In genomic region chr3R:9877153-9878025, dm6 we compare ENCODE assay signal across 2 fruit fly cellular contexts.
A peak's percentile ranks its signal among the peaks of the same experiment; 100 is the strongest.
TF ChIP-seq lines count a peak whose summit lies in the region.

No protein-coding gene starts in this region.

TF ChIP-seq in whole organism, embryonic, 481 proteins besides CTCF, POLR2A, EP300 and RAD21 (continued from another document):
- TF ChIP-seq CG4617 (GFP tag; optimal IDR thresholded peaks at IDR 0.05; lab: Kevin White, UChicago; ENCODE audit: borderline replicate concordance) (no peak), psq (GFP tag; optimal IDR thresholded peaks at IDR 0.05; lab: Kevin White, UChicago) (peak; percentile 12), rib (GFP tag; IDR thresholded peaks at IDR 0.05; lab: Robert Waterston, UW) (peak; percentile 57; the same call in 1 of the 2 replicates), CG4404 (GFP tag; IDR thresholded peaks at IDR 0.05; lab: Robert Waterston, UW) (no peak), CG1832 (GFP tag; optimal IDR thresholded peaks at IDR 0.05; lab: Kevin White, UChicago) (peak; percentile 94), CG2889 (GFP tag; IDR thresholded peaks at IDR 0.05; lab: Robert Waterston, UW) (no peak), CG9932 (GFP tag; IDR thresholded peaks at IDR 0.05; lab: Robert Waterston, UW) (peak; percentile 8; the same call in 1 of the 2 replicates), CG9797 (GFP tag; optimal IDR thresholded peaks at IDR 0.05; lab: Kevin White, UChicago) (no peak), Lim3 (GFP tag; IDR thresholded peaks at IDR 0.05; lab: Robert Waterston, UW) (no peak), CG16813 (GFP tag; IDR thresholded peaks at IDR 0.05; lab: Robert Waterston, UW; ENCODE audit: partially characterized antibody) (no peak), hth (optimal IDR thresholded peaks at IDR 0.05; lab: Kevin White, UChicago) (no peak), chn (GFP tag; optimal IDR thresholded peaks at IDR 0.05; lab: Kevin White, UChicago) (no peak), CG2199 (GFP tag; IDR thresholded peaks at IDR 0.05; lab: Robert Waterston, UW) (peak; percentile 83), HLH4C (GFP tag; IDR thresholded peaks at IDR 0.05; lab: Robert Waterston, UW; ENCODE audit: partially characterized antibody) (no peak), slp2 (GFP tag; optimal IDR thresholded peaks at IDR 0.05; lab: Kevin White, UChicago) (no peak), grn (GFP tag; optimal IDR thresholded peaks at IDR 0.05; lab: Kevin White, UChicago) (peak; percentile 25), fd96Cb (tag; optimal IDR thresholded peaks at IDR 0.05; lab: Kevin White, UChicago) (no peak), CG6854 (GFP tag; optimal IDR thresholded peaks at IDR 0.05; lab: Kevin White, UChicago) (no peak), CG34224 (GFP tag; IDR thresholded peaks at IDR 0.05; lab: Robert Waterston, UW; ENCODE audit: partially characterized antibody) (no peak), zf30C (GFP tag; optimal IDR thresholded peaks at IDR 0.05; lab: Kevin White, UChicago) (peak; percentile 60), salm (tag; optimal IDR thresholded peaks at IDR 0.05; lab: Kevin White, UChicago) (no peak), maf-S (GFP tag; optimal IDR thresholded peaks at IDR 0.05; lab: Kevin White, UChicago) (no peak), CG9609 (GFP tag; optimal IDR thresholded peaks at IDR 0.05; lab: Kevin White, UChicago) (no peak), CG4424 (GFP tag; optimal IDR thresholded peaks at IDR 0.05; lab: Kevin White, UChicago) (no peak), CG10321 (GFP tag; IDR thresholded peaks at IDR 0.05; lab: Robert Waterston, UW) (peak; percentile 83), E2f2 (GFP tag; IDR thresholded peaks at IDR 0.05; lab: Robert Waterston, UW) (no peak), zen (tag; optimal IDR thresholded peaks at IDR 0.05; lab: Kevin White, UChicago) (peak; percentile 60), HmgZ (tag; optimal IDR thresholded peaks at IDR 0.05; lab: Kevin White, UChicago) (no peak), so (GFP tag; IDR thresholded peaks at IDR 0.05; lab: Robert Waterston, UW) (no peak), CG32767 (GFP tag; IDR thresholded peaks at IDR 0.05; lab: Robert Waterston, UW) (peak; percentile 50; the same call in 1 of the 2 replicates), inv (GFP tag; IDR thresholded peaks at IDR 0.05; lab: Robert Waterston, UW; ENCODE audit: partially characterized antibody) (no peak), insv (GFP tag; optimal IDR thresholded peaks at IDR 0.05; lab: Kevin White, UChicago) (peak in 1 of 2 experiments; percentile 43), CG3838 (GFP tag; optimal IDR thresholded peaks at IDR 0.05; lab: Kevin White, UChicago) (no peak), sens (GFP tag; lab: Kevin White, UChicago) (peak; percentile 85), odd (GFP tag; optimal IDR thresholded peaks at IDR 0.05; lab: Kevin White, UChicago) (no peak), CG7963 (GFP tag; IDR thresholded peaks at IDR 0.05; lab: Robert Waterston, UW; ENCODE audit: partially characterized antibody) (no peak), sob (GFP tag; IDR thresholded peaks at IDR 0.05; lab: Robert Waterston, UW) (no peak), Eip74EF (GFP tag; optimal IDR thresholded peaks at IDR 0.05; lab: Kevin White, UChicago) (peak; percentile 60 to 95), sd (tag; optimal IDR thresholded peaks at IDR 0.05; lab: Kevin White, UChicago) (peak; percentile 55), CG10366 (GFP tag; IDR thresholded peaks at IDR 0.05; lab: Robert Waterston, UW) (no peak), CG3995 (GFP tag; optimal IDR thresholded peaks at IDR 0.05; lab: Kevin White, UChicago) (no peak), CG43689 (GFP tag; IDR thresholded peaks at IDR 0.05; lab: Robert Waterston, UW) (no peak), CG6765 (GFP tag; optimal IDR thresholded peaks at IDR 0.05; lab: Kevin White, UChicago) (peak; percentile 24), CG5180 (GFP tag; optimal IDR thresholded peaks at IDR 0.05; lab: Kevin White, UChicago) (no peak), crp (GFP tag; optimal IDR thresholded peaks at IDR 0.05; lab: Kevin White, UChicago) (peak in 1 of 2 experiments; percentile 45), sug (tag; optimal IDR thresholded peaks at IDR 0.05; lab: Kevin White, UChicago) (peak; percentile 8), CG15269 (tag; optimal IDR thresholded peaks at IDR 0.05; lab: Kevin White, UChicago) (no peak), H15 (GFP tag; IDR thresholded peaks at IDR 0.05; lab: Robert Waterston, UW) (no peak), Taf1 (GFP tag; IDR thresholded peaks at IDR 0.05; lab: Robert Waterston, UW) (no peak), Atf3 (GFP tag; optimal IDR thresholded peaks at IDR 0.05; lab: Kevin White, UChicago) (no peak), pum (GFP tag; optimal IDR thresholded peaks at IDR 0.05; lab: Kevin White, UChicago) (no peak), BEAF-32 (GFP tag; optimal IDR thresholded peaks at IDR 0.05; lab: Kevin White, UChicago) (no peak), CG31224 (GFP tag; IDR thresholded peaks at IDR 0.05; lab: Robert Waterston, UW) (no peak), ash1 (GFP tag; optimal IDR thresholded peaks at IDR 0.05; lab: Kevin White, UChicago) (no peak), Dll (GFP tag; IDR thresholded peaks at IDR 0.05; lab: Robert Waterston, UW; ENCODE audit: partially characterized antibody) (no peak), CG34422 (GFP tag; IDR thresholded peaks at IDR 0.05; lab: Robert Waterston, UW) (peak; percentile 58; the same call in 1 of the 3 replicates), dm (GFP tag; optimal IDR thresholded peaks at IDR 0.05; lab: Kevin White, UChicago) (peak; percentile 4), CG12155 (GFP tag; optimal IDR thresholded peaks at IDR 0.05; lab: Kevin White, UChicago) (peak; percentile 9), CG14965 (GFP tag; optimal IDR thresholded peaks at IDR 0.05; lab: Kevin White, UChicago; ENCODE audit: borderline replicate concordance) (no peak), Stat92E (GFP tag; optimal IDR thresholded peaks at IDR 0.05; lab: Kevin White, UChicago) (no peak), Nf-YC (tag; optimal IDR thresholded peaks at IDR 0.05; lab: Kevin White, UChicago) (peak; percentile 33), bigmax (GFP tag; optimal IDR thresholded peaks at IDR 0.05; lab: Kevin White, UChicago) (no peak), Pdp1 (GFP tag; optimal IDR thresholded peaks at IDR 0.05; lab: Kevin White, UChicago) (peak; percentile 2 to 66), CG4820 (GFP tag; optimal IDR thresholded peaks at IDR 0.05; lab: Kevin White, UChicago) (no peak)

TF ChIP-seq in whole organism, prepupa, 60 proteins besides CTCF, POLR2A, EP300 and RAD21 (continued from another document):
- TF ChIP-seq net (GFP tag; optimal IDR thresholded peaks at IDR 0.05; lab: Kevin White, UChicago) (no peak), CG3032 (tag; optimal IDR thresholded peaks at IDR 0.05; lab: Kevin White, UChicago) (no peak), fkh (GFP tag; optimal IDR thresholded peaks at IDR 0.05; lab: Kevin White, UChicago) (peak; percentile 42), CG3919 (GFP tag; optimal IDR thresholded peaks at IDR 0.05; lab: Kevin White, UChicago) (no peak), CG6163 (GFP tag; IDR thresholded peaks at IDR 0.05; lab: Robert Waterston, UW) (no peak), fd59A (GFP tag; optimal IDR thresholded peaks at IDR 0.05; lab: Kevin White, UChicago) (no peak), CG8632 (GFP tag; optimal IDR thresholded peaks at IDR 0.05; lab: Kevin White, UChicago) (no peak), CG9139 (GFP tag; optimal IDR thresholded peaks at IDR 0.05; lab: Kevin White, UChicago) (no peak), CG7368 (GFP tag; optimal IDR thresholded peaks at IDR 0.05; lab: Kevin White, UChicago) (no peak)
